Worm (Caenorhabditis elegans): ENCODE measurements around the gene best-7.

- no peak for TF ChIP-seq ets-4 (tag; optimal IDR thresholded peaks at IDR 0.05)
- no peak for TF ChIP-seq hlh-13 (GFP tag; optimal IDR thresholded peaks at IDR 0.05)
Observed at ce11 chrIV:11189411-11189810, 40.7 kb downstream of the best-7 start, which contains the start of gene fbxb-79.

Data from whole organism, late embryonic.